Worm (Caenorhabditis elegans) whole organism, early embryonic: ENCODE data around the gene ent-5.

Experiments
- B0310.2 ChIP-seq: sonication (generic microtip); optimal IDR thresholded peaks from 2 replicates; lab custom pipeline; 2016; ENCODE audit warnings: mild to moderate bottlenecking, missing genetic modification characterization, missing compliant biosample characterization
- ama-1 ChIP-seq: fragments of 150-350 bp; optimal IDR thresholded peaks from 2 replicates; lab custom pipeline; 2014
- ceh-13 ChIP-seq: fragments of 200-800 bp; sonication (Bioruptor generic); optimal IDR thresholded peaks from 2 replicates; lab custom pipeline; 2018; ENCODE audit warnings: mild to moderate bottlenecking, missing genetic modification characterization, missing compliant biosample characterization
- hmg-4 ChIP-seq: fragments of 200-800 bp; sonication (Bioruptor generic); optimal IDR thresholded peaks from 2 replicates; lab custom pipeline; 2018; ENCODE audit warnings: mild to moderate bottlenecking, missing genetic modification characterization, missing compliant biosample characterization

ce11 chrX:4694611-4695370 is 45.8 kb upstream of the ent-5 start:
- TF ChIP-seq B0310.2 (no peak), ama-1 (lab: Kevin White, UChicago) (no peak), hmg-4 (GFP tag; lab: Kevin White, UChicago) (no peak), ceh-13 (GFP tag; lab: Kevin White, UChicago) (no peak)
